Worm (Caenorhabditis elegans) whole organism, midembryonic: ENCODE results near the gene daf-12.

Experiments used
- cog-1 ChIP-seq: sonication (generic microtip); optimal IDR thresholded peaks from 2 replicates; lab custom pipeline; 2016; ENCODE audit warnings: missing genetic modification characterization, missing compliant biosample characterization
- flt-1 ChIP-seq: fragments of 200-800 bp; sonication (Bioruptor generic); IDR thresholded peaks from 2 replicates; pipeline ENCODE4 v1.3.6; 2022; ENCODE audit warnings: missing genetic modification characterization, missing compliant biosample characterization
- med-1 ChIP-seq: sonication (generic microtip); optimal IDR thresholded peaks from 2 replicates; lab custom pipeline; 2017; ENCODE audit warnings: missing genetic modification characterization, mild to moderate bottlenecking, missing compliant biosample characterization, antibody characterized with exemption, missing genetic modification reagents; ENCODE audit not compliant: insufficient read depth
- ztf-23 ChIP-seq: fragments of 200-800 bp; sonication (Bioruptor generic); IDR thresholded peaks from 2 replicates; pipeline ENCODE4 v1.3.6; 2022; ENCODE audit warnings: missing genetic modification reagents, missing genetic modification characterization, missing compliant biosample characterization

DNA sequence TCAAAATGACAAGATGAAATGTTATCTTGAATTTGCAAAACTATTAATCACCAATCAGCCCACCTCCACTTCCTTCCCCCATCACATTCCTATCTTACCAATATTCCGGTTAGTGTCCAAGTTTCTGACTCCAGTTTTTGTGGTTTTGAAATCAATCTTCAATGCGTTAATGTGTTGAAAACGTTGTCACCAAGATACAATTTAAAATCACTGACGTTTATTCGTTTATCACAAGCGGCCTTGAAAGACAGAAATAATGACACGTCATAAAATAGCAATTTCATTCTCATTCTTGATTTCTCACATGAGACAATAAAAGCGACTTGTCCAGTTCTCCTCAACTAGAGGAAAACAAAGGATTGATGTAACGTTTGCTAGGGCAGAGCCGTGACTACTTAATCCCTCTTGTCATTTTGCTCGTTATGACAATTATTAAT is 36.0 kb upstream of the daf-12 start:
- TF ChIP-seq cog-1 (tag; lab: Kevin White, UChicago) (no peak), ztf-23 (GFP tag; lab: Robert Waterston, UW) (no peak), flt-1 (GFP tag; lab: Robert Waterston, UW) (no peak), med-1 (GFP tag; lab: Kevin White, UChicago) (no peak)
